Worm (Caenorhabditis elegans) whole organism, late embryonic: ENCODE results near the gene T19H12.3.

Experiments
- ama-1 ChIP-seq: fragments of 150-350 bp; optimal IDR thresholded peaks from 2 replicates; lab custom pipeline; 2014
- fkh-10 ChIP-seq: fragments of 150-350 bp; optimal IDR thresholded peaks from 2 replicates; lab custom pipeline; 2014; ENCODE audit warnings: missing biosample characterization, missing genetic modification reagents, missing genetic modification characterization
- hlh-6 ChIP-seq: sonication (generic microtip); optimal IDR thresholded peaks from 2 replicates; lab custom pipeline; 2016; ENCODE audit warnings: missing genotype, missing genetic modification characterization, missing compliant biosample characterization
- mec-3 ChIP-seq: sonication (generic microtip); optimal IDR thresholded peaks from 2 replicates; lab custom pipeline; 2016; ENCODE audit warnings: borderline replicate concordance, missing genetic modification characterization, missing compliant biosample characterization
- pax-1 ChIP-seq: fragments of 150-350 bp; optimal IDR thresholded peaks from 2 replicates; lab custom pipeline; 2014; ENCODE audit warnings: missing biosample characterization, missing genetic modification characterization
- pha-4 ChIP-seq: fragments of 150-350 bp; optimal IDR thresholded peaks from 2 replicates; lab custom pipeline; 2018; ENCODE audit warnings: missing biosample characterization, missing genetic modification reagents, missing genetic modification characterization
- pros-1 ChIP-seq: fragments of 150-350 bp; optimal IDR thresholded peaks from 2 replicates; lab custom pipeline; 2014; ENCODE audit warnings: missing biosample characterization, missing genetic modification reagents, missing genetic modification characterization
- rnt-1 ChIP-seq: sonication (generic microtip); optimal IDR thresholded peaks from 2 replicates; lab custom pipeline; 2016; ENCODE audit warnings: missing genetic modification characterization, missing compliant biosample characterization
- sox-4 ChIP-seq: sonication (generic microtip); optimal IDR thresholded peaks from 2 replicates; lab custom pipeline; 2017; ENCODE audit warnings: mild to moderate bottlenecking, missing genetic modification characterization, inconsistent platforms, missing compliant biosample characterization

DNA sequence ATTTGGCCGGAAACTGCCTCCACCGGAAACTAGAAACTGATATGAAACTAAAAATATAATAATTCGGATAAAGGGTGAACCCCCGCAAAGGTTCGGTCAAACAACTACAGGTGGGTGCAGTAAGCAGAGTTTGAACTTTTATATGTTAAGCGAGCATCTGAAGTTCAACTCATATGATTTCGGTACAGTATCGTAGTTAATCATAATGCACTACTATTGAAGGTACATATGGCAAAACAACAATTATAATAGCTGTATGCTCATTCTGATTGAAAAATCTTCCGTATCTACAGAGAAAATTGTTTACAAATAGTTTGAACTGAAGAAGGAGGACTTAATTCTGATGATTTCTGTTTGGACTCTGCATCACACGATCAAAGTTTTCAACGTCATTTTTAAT is 47.8 kb downstream of the T19H12.3 start:
- TF ChIP-seq hlh-6 (tag; lab: Kevin White, UChicago) (no peak), mec-3 (tag; lab: Kevin White, UChicago) (no peak), pax-1 (tag; lab: Kevin White, UChicago) (no peak), sox-4 (no peak), ama-1 (lab: Kevin White, UChicago) (no peak), pha-4 (tag; lab: Kevin White, UChicago) (no peak), rnt-1 (tag; lab: Kevin White, UChicago) (no peak), pros-1 (no peak), fkh-10 (no peak)
